Worm (Caenorhabditis elegans) whole organism, midembryonic: ENCODE measurements around the gene M03F8.7.

Experiments
- flt-1 ChIP-seq: fragments of 200-800 bp; sonication (Bioruptor generic); IDR thresholded peaks from 2 replicates; pipeline ENCODE4 v1.3.6; 2022; ENCODE audit warnings: missing genetic modification characterization, missing compliant biosample characterization
- med-1 ChIP-seq: sonication (generic microtip); optimal IDR thresholded peaks from 2 replicates; lab custom pipeline; 2017; ENCODE audit warnings: missing genetic modification characterization, mild to moderate bottlenecking, missing compliant biosample characterization, antibody characterized with exemption, missing genetic modification reagents; ENCODE audit not compliant: insufficient read depth
- ref-1 ChIP-seq: fragments of 200-800 bp; sonication (Bioruptor generic); conservative IDR thresholded peaks from 2 replicates; pipeline ENCODE4 v1.3.6; 2022; ENCODE audit warnings: missing genetic modification reagents, missing genetic modification characterization, missing compliant biosample characterization
- ztf-23 ChIP-seq: fragments of 200-800 bp; sonication (Bioruptor generic); IDR thresholded peaks from 2 replicates; pipeline ENCODE4 v1.3.6; 2022; ENCODE audit warnings: missing genetic modification reagents, missing genetic modification characterization, missing compliant biosample characterization

DNA sequence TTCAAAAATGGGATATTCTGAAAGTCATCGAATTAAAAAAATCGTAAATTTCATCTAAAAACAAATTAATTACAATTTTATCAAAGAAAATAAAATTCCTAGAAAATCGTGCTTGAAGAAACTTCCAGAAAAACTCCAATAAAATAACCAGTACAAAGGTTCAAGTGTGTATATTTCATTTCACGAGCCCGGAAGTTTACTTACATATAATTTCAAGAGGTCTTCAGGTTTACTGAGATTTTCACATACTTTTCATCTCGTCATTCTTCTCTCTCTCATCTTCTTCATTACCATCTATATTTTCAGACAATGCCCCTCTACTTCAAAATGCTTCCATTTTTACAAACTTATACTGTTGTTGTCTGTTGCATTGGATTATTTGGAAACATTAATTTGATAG lies 14.5 kb upstream of the M03F8.7 start, which contains the start of gene srsx-18:
- TF ChIP-seq med-1 (GFP tag; lab: Kevin White, UChicago) = no peak
- no peak for TF ChIP-seq flt-1
- no peak for TF ChIP-seq ztf-23 (GFP tag; lab: Robert Waterston, UW)
- TF ChIP-seq ref-1 (GFP tag; lab: Robert Waterston, UW) = no peak
